Fruit fly (Drosophila melanogaster): ENCODE results near the gene f-cup.

dm6 chr3R:13676137-13677086 is 24.2 kb downstream of the f-cup start, which contains the start of the genes Lkb1 and CG9588:
- no peak for TF ChIP-seq Myc (optimal IDR thresholded peaks at IDR 0.05)
- TF ChIP-seq h (optimal IDR thresholded peaks at IDR 0.05): no peak
- TF ChIP-seq ttk (optimal IDR thresholded peaks at IDR 0.05): no peak
- no peak for TF ChIP-seq insv (optimal IDR thresholded peaks at IDR 0.05)
- no peak for TF ChIP-seq Sin3A (optimal IDR thresholded peaks at IDR 0.05)
- TF ChIP-seq psq (optimal IDR thresholded peaks at IDR 0.05): no peak

Measured in Kc167 (cell line).